Worm (Caenorhabditis elegans): ENCODE results near the gene scl-2.
A peak's percentile ranks its signal among the peaks of the same experiment; 100 is the strongest.

scl-2 gene

DNA sequence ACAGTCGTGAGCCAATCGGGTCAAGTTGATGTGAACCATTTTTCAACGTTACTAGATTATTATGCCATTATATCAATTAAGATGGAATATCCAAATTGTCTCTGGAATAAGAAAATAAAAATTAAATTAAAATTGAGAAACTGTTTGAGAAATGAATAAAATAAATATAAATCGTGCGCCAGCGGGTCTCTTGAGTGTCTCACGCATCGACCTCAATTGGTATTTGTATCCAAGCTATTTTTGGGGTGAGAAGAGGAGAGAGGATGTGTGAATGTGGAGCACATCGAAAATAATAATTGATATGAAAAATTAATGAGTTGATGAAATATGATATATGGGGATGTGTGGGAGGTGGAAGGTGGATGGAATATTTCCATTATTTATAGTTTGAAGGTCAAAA lies 18.6 kb upstream of the scl-2 start, which contains the start of gene F49E11.2:
F49E11.2 (minus strand) TSS at position 101 of the 400 bp plus-strand sequence.
- TF ChIP-seq cebp-2 (GFP tag; IDR thresholded peaks at IDR 0.05): 0 out of 2 replicates have a peak, but pooled peaks have one; percentile 67
- TF ChIP-seq K12H6.12 (tag; optimal IDR thresholded peaks at IDR 0.05): no peak

DNA sequence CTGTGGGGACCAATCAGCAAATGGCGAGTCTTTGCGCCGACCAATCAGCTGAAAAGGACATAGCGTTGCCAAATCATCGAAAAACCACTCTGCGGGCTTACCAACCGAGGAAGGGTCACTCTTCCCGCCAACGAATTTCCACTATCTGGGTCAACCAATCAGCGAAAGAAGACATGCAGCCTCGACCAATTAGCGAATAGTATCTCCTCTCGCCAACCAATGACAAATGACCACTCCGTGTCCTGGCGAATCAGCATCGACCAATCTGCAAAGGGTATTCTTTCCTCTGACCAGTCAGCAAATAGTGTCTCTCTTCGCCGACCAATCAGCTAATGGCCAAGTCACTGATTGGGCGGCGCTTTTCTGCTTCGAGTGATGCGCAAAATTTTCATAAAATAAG lies 16.0 kb upstream of the scl-2 start:
- TF ChIP-seq cebp-2 (GFP tag; IDR thresholded peaks at IDR 0.05) (0 out of 2 replicates have a peak, but pooled peaks have one; percentile 52), ccch-3 (GFP tag; optimal IDR thresholded peaks at IDR 0.05) (no peak)

DNA sequence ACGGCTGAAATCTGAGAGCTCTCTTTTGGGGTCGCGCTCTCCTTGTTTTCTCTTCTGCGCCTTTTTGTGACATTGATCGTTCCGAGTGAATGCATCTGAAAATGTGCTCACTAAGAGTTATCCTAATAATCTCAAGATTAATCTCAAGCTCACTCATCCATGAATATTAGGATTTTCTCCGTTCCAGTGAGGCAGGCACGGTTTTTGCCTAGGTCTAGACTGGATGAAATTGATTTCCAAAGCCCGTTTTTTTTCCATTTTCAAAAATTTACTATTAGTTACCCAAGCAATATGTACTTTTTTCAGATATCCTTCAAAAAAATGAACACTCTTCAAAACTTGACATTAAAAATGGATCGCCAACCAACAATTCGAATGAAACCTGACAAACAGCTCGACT lies 15.4 kb upstream of the scl-2 start, which contains the start of gene amt-2:
amt-2 (plus strand) TSS at position 301 of the 400 bp plus-strand sequence.
- TF ChIP-seq rcor-1 (GFP tag; IDR thresholded peaks at IDR 0.05): no peak
- TF ChIP-seq akir-1 (GFP tag; optimal IDR thresholded peaks at IDR 0.05): no peak
- TF ChIP-seq hrde-1 (tag; optimal IDR thresholded peaks at IDR 0.05; ENCODE audit: borderline replicate concordance): no peak

DNA sequence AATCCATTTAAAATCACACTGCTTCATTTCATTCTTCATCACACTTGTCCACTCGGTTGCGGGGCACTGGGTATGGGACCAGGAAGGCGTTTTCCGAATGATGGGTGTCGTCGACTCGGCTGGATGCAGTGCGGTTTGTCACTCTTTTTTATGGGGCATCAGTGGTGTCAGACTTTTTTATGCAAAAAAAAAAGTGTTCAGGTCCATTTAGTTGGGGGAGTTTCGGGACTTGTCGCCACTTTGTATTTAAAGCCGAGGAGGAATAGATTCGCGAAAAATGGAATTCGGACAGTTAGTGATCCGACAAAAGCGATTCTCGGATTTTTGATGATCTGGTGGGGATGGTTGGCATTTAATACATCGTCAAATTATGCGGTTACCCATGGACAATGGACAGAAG lies 12.5 kb upstream of the scl-2 start:
- TF ChIP-seq Y53G8AR.9 (GFP tag; conservative IDR thresholded peaks at IDR 0.05): no peak
- no peak for TF ChIP-seq hlh-12 (tag; optimal IDR thresholded peaks at IDR 0.05)

DNA sequence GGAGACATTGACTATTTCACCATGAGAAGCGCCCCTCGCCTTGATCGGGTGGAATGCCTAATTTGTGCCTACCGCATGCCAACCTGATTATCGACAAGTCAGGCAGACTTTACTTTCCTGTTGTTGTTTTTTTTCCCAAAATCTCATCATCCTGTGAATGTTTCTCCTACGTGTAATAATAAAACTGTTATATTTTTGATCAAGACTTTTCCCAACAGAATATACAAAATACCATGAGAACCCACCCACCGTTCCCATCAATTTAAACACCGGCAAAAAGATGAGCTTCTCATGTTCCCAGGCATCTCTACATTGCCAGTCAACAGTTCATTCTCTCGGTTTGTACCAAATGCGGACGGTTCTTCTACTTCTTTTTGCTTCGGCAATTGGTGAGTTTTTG lies 10.7 kb upstream of the scl-2 start, which contains the start of gene scl-9:
scl-9 (plus strand) TSS at position 301 of the 400 bp plus-strand sequence.
- TF ChIP-seq dpl-1 (GFP tag; optimal IDR thresholded peaks at IDR 0.05) (no peak), C06A6.2 (GFP tag; conservative IDR thresholded peaks at IDR 0.05) (no peak), egl-44 (GFP tag; IDR thresholded peaks at IDR 0.05) (no peak), Y56A3A.18 (GFP tag; IDR thresholded peaks at IDR 0.05) (no peak)

DNA sequence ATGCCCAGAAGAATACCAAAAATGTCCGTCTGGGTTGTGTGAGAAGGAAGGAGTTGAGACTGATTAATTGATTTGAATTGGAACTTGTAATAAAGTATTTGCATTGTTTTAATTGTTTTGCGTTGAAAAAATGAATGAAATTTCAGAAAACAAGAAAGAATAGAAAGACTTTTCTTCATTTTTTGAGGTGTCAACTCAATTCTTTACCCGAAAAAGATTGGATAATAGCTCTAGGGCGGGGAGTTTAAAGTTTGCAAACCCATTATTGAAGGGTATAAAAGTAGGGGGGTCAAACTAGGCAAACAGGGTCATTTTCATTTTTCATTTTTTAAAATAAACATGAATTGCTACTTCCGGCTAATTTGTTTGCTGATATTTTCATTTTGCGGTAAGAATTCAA lies 9.4 kb upstream of the scl-2 start, which contains the start of gene scl-10:
scl-10 (plus strand) TSS at position 301 of the 400 bp plus-strand sequence.
- TF ChIP-seq mel-28 (tag; optimal IDR thresholded peaks at IDR 0.05; ENCODE audit: borderline replicate concordance): no peak
- no peak for TF ChIP-seq aptf-2 (GFP tag; conservative IDR thresholded peaks at IDR 0.05)
- no peak for TF ChIP-seq ceh-58 (GFP tag; IDR thresholded peaks at IDR 0.05)
- no peak for TF ChIP-seq ekl-4 (GFP tag; IDR thresholded peaks at IDR 0.05)
- no peak for TF ChIP-seq F10E7.11 (tag; optimal IDR thresholded peaks at IDR 0.05)
- TF ChIP-seq nhr-179 (tag; optimal IDR thresholded peaks at IDR 0.05): no peak
- TF ChIP-seq ets-4 (GFP tag; optimal IDR thresholded peaks at IDR 0.05): no peak
- no peak for TF ChIP-seq somi-1 (GFP tag; optimal IDR thresholded peaks at IDR 0.05)
- no peak for TF ChIP-seq Y79H2A.3 (GFP tag; conservative IDR thresholded peaks at IDR 0.05)
- no peak for TF ChIP-seq nhr-80 (tag; optimal IDR thresholded peaks at IDR 0.05)
- TF ChIP-seq lin-35 (GFP tag; optimal IDR thresholded peaks at IDR 0.05): no peak
- no peak for TF ChIP-seq hlh-26 (GFP tag; conservative IDR thresholded peaks at IDR 0.05)
- no peak for TF ChIP-seq hmg-1.2 (GFP tag; IDR thresholded peaks at IDR 0.05)
- TF ChIP-seq Y53F4B.3 (GFP tag; IDR thresholded peaks at IDR 0.05): no peak
- TF ChIP-seq mxl-1 (tag; optimal IDR thresholded peaks at IDR 0.05): no peak
- TF ChIP-seq akir-1 (GFP tag; optimal IDR thresholded peaks at IDR 0.05): no peak
- TF ChIP-seq pha-4 (tag; optimal IDR thresholded peaks at IDR 0.05): no peak
- TF ChIP-seq egl-18 (GFP tag; IDR thresholded peaks at IDR 0.05): no peak
- TF ChIP-seq fkh-3 (tag; optimal IDR thresholded peaks at IDR 0.05): no peak
